Worm (Caenorhabditis elegans): ENCODE results near the gene atgp-1.

Gene atgp-1

DNA sequence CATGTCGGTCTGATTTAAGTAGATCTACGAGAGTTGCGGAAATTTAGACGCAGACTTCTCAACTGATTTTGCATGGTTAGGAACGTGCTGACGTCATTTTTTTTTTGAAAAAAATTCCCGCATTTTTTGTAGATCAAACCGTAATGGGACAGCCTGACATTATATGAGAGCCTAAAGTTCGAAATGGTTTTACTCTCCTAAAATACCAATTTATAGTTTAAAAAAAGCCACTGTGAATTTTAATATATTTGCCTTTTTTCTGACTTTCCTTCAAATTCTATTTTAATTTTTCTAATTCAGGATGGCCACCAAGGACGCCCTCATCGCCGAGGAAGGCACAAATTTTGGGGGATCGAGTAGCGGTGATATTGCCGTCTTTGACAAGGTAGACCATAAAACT, at the start of gene atgp-1:
atgp-1 (plus strand) TSS at position 301 of the 400 bp plus-strand sequence.
- TF ChIP-seq lin-32 (GFP tag; optimal IDR thresholded peaks at IDR 0.05): no peak
- no peak for TF ChIP-seq ztf-11 (tag; optimal IDR thresholded peaks at IDR 0.05)
- TF ChIP-seq unc-39 (tag; optimal IDR thresholded peaks at IDR 0.05): no peak
- TF ChIP-seq unc-62 (GFP tag; optimal IDR thresholded peaks at IDR 0.05): no peak
- TF ChIP-seq tbx-8 (GFP tag; optimal IDR thresholded peaks at IDR 0.05): no peak
- TF ChIP-seq nhr-237 (tag; optimal IDR thresholded peaks at IDR 0.05): no peak
- no peak for TF ChIP-seq hlh-1 (tag; optimal IDR thresholded peaks at IDR 0.05)
- TF ChIP-seq mab-5 (tag; optimal IDR thresholded peaks at IDR 0.05): no peak
- TF ChIP-seq drap-1 (GFP tag; optimal IDR thresholded peaks at IDR 0.05): no peak
- no peak for TF ChIP-seq bed-3 (GFP tag; optimal IDR thresholded peaks at IDR 0.05)
- no peak for TF ChIP-seq flh-1 (GFP tag; optimal IDR thresholded peaks at IDR 0.05)
- no peak for TF ChIP-seq nhr-2 (tag; optimal IDR thresholded peaks at IDR 0.05)
- no peak for TF ChIP-seq ceh-39 (tag; optimal IDR thresholded peaks at IDR 0.05)
- no peak for TF ChIP-seq ceh-83 (GFP tag; optimal IDR thresholded peaks at IDR 0.05)
- no peak for TF ChIP-seq nhr-76 (tag; optimal IDR thresholded peaks at IDR 0.05)

DNA sequence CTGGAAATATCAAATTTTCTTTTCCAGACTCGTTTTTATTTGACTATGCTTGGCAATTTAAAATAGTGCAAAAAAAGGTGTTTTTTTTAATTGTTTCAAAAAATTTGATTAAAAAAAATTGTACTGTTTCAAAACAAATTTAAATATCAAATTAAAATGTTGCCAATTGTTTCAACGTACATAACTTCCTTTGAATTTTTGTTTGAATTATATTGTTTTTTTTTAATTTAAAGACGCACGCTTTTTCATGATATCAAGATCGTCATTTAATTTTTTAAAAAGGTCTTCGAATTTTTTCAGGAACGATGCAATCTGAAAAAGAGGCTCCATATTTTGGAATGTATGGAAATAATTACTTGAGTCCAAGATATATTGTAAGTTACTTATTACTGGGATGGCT, 45.7 kb upstream of the atgp-1 start, which contains the start of gene Y116A8B.4:
Y116A8B.4 (plus strand) TSS at position 301 of the 400 bp plus-strand sequence.
- TF ChIP-seq nhr-28 (tag; optimal IDR thresholded peaks at IDR 0.05) (no peak), elt-1 (tag; optimal IDR thresholded peaks at IDR 0.05; ENCODE audit: borderline replicate concordance, insufficient read depth) (no peak), zip-8 (tag; optimal IDR thresholded peaks at IDR 0.05) (no peak), ztf-11 (tag; optimal IDR thresholded peaks at IDR 0.05) (no peak)

DNA sequence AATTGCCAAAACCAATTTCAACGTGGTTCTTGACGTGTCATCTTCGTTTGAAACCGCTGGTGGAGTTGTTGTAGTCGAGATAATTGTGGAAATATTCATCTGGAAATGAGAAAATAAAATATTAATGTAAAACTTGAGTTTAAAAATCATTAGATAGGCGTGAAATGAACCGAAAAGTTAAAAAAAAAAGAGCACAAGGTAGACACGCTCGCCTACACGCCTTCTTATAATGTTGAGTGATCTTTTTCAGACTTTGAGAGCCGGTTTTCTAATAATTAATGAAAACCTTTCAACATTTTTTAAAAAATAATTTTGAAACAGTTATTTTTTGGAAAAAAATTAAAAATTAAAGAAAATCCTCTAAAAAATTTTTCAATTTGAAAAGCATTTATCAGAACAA, 38.2 kb upstream of the atgp-1 start, which contains the start of gene npr-32:
npr-32 (minus strand) TSS at position 101 of the 400 bp plus-strand sequence.
- TF ChIP-seq nhr-76 (tag; optimal IDR thresholded peaks at IDR 0.05) (no peak), nhr-237 (tag; optimal IDR thresholded peaks at IDR 0.05) (no peak), ham-2 (GFP tag; optimal IDR thresholded peaks at IDR 0.05) (no peak), elt-1 (tag; optimal IDR thresholded peaks at IDR 0.05; ENCODE audit: borderline replicate concordance, insufficient read depth) (no peak), M03D4.4 (tag; optimal IDR thresholded peaks at IDR 0.05) (no peak), blmp-1 (tag; optimal IDR thresholded peaks at IDR 0.05) (no peak), nhr-28 (tag; optimal IDR thresholded peaks at IDR 0.05) (no peak), elt-3 (tag; optimal IDR thresholded peaks at IDR 0.05) (no peak), lin-13 (tag; optimal IDR thresholded peaks at IDR 0.05) (no peak), lsy-2 (tag; optimal IDR thresholded peaks at IDR 0.05) (no peak), mls-2 (tag; optimal IDR thresholded peaks at IDR 0.05) (no peak), mab-5 (tag; optimal IDR thresholded peaks at IDR 0.05) (no peak), bed-3 (GFP tag; optimal IDR thresholded peaks at IDR 0.05) (no peak), cnd-1 (tag; optimal IDR thresholded peaks at IDR 0.05) (no peak)

ce11 chrIV:17232899-17233298, 36.2 kb upstream of the atgp-1 start:
- TF ChIP-seq ham-2 (GFP tag; optimal IDR thresholded peaks at IDR 0.05) (no peak), ces-1 (GFP tag; optimal IDR thresholded peaks at IDR 0.05) (peak; percentile 77), mls-2 (tag; optimal IDR thresholded peaks at IDR 0.05) (no peak)

ce11 chrIV:17233494-17233893, 35.6 kb upstream of the atgp-1 start:
- TF ChIP-seq ceh-43 (GFP tag; optimal IDR thresholded peaks at IDR 0.05) (no peak), ces-1 (GFP tag; optimal IDR thresholded peaks at IDR 0.05) (peak; percentile 91)

DNA sequence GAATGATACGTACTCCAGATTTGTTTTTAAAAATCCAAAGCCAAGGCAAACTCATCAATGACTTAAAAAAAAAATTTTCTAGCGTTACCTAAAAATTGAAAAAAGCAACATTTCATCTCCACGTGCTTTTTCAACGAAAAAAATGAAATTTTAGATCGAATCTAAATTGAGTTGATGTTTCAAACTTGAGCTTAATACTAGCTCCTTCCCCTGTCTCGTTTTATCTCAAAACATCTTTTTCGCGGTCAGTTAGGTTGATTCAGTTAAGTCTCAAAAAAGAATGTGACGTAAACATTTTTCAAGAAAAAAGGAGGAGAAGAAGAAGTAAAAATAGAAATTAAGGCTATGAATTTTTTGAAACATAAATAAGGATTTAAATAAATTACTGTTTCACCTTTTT, 32.1 kb upstream of the atgp-1 start:
- TF ChIP-seq hlh-1 (tag; optimal IDR thresholded peaks at IDR 0.05): no peak
- no peak for TF ChIP-seq ceh-39 (tag; optimal IDR thresholded peaks at IDR 0.05)
- peak; percentile 26 for TF ChIP-seq ces-1 (GFP tag; optimal IDR thresholded peaks at IDR 0.05)
- TF ChIP-seq M03D4.4 (tag; optimal IDR thresholded peaks at IDR 0.05): no peak

DNA sequence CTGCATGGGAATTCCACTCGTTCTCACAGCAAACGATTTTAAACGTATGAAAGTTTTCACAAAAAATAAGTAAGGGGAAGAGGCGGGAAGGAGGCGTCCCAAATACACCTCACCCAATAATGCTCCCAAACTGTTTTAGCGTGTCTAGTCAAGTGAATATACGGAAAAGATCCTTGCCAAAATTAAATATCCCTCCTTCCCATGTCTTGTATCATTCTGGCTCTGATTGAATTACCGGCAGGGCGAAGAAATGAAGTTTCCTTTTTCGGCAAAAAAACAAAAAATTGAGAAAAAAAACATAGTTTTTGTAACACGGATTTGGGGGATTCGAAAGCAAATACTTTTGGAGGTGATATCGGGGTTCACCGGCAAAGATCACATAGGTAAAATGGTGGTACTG, 30.2 kb upstream of the atgp-1 start:
- TF ChIP-seq pha-4 (tag; optimal IDR thresholded peaks at IDR 0.05): no peak
- TF ChIP-seq nhr-2 (tag; optimal IDR thresholded peaks at IDR 0.05): no peak
- peak; percentile 60 for TF ChIP-seq ces-1 (GFP tag; optimal IDR thresholded peaks at IDR 0.05)
